Fruit fly (Drosophila melanogaster): Measurements from ENCODE around the gene Fntb.

Fntb gene

dm6 chr3R:16431707-16432106, 1.1 kb upstream of the Fntb start (continued):
- TF ChIP-seq ase (GFP tag; IDR thresholded peaks at IDR 0.05) (no peak), gro (GFP tag; optimal IDR thresholded peaks at IDR 0.05) (peak; percentile 71), Awh (GFP tag; IDR thresholded peaks at IDR 0.05) (no peak), nau (GFP tag; optimal IDR thresholded peaks at IDR 0.05) (no peak), pan (optimal IDR thresholded peaks at IDR 0.05) (no peak), pan (GFP tag; optimal IDR thresholded peaks at IDR 0.05 in 1 of 2, IDR thresholded peaks at IDR 0.05 in 1 of 2) (peak in 1 of 2 experiments; percentile 59), Eip74EF (GFP tag; optimal IDR thresholded peaks at IDR 0.05) (peak in 1 of 2 experiments; percentile 95), ttk (GFP tag; IDR thresholded peaks at IDR 0.05) (peak; percentile 33; the same call in 1 of the 2 replicates), jumu (GFP tag; optimal IDR thresholded peaks at IDR 0.05) (peak; percentile 2), nmo (GFP tag; optimal IDR thresholded peaks at IDR 0.05) (peak; percentile 40), CG2712 (tag; optimal IDR thresholded peaks at IDR 0.05) (peak; percentile 61), hth (optimal IDR thresholded peaks at IDR 0.05) (no peak), CG10274 (GFP tag; optimal IDR thresholded peaks at IDR 0.05) (no peak), Blimp-1 (GFP tag; optimal IDR thresholded peaks at IDR 0.05) (no peak), crp (GFP tag; optimal IDR thresholded peaks at IDR 0.05) (no peak), sug (tag; optimal IDR thresholded peaks at IDR 0.05) (no peak), MTF-1 (GFP tag; optimal IDR thresholded peaks at IDR 0.05; ENCODE audit: borderline replicate concordance) (peak; percentile 55), luna (GFP tag; optimal IDR thresholded peaks at IDR 0.05) (no peak), CG2202 (tag; optimal IDR thresholded peaks at IDR 0.05) (no peak), CG13296 (GFP tag; optimal IDR thresholded peaks at IDR 0.05) (no peak), Med (GFP tag) (peak; percentile 95), otp (GFP tag; IDR thresholded peaks at IDR 0.05) (0 out of 3 replicates have a peak, but pooled peaks have one; percentile 28), Side (GFP tag; optimal IDR thresholded peaks at IDR 0.05) (peak; percentile 27), ato (GFP tag; IDR thresholded peaks at IDR 0.05; ENCODE audit: partially characterized antibody) (peak; percentile 65), dmrt11E (tag; optimal IDR thresholded peaks at IDR 0.05) (peak; percentile 11), Sry-β (GFP tag; optimal IDR thresholded peaks at IDR 0.05) (no peak), Bgb (GFP tag; IDR thresholded peaks at IDR 0.05; ENCODE audit: partially characterized antibody) (peak; percentile 80), Aef1 (GFP tag; IDR thresholded peaks at IDR 0.05) (peak; percentile 24; the same call in 1 of the 3 replicates), CG9215 (GFP tag; IDR thresholded peaks at IDR 0.05) (no peak), lilli (GFP tag; optimal IDR thresholded peaks at IDR 0.05) (peak; percentile 44), Atf-2 (GFP tag; optimal IDR thresholded peaks at IDR 0.05) (peak; percentile 6), CG11093 (GFP tag; IDR thresholded peaks at IDR 0.05) (no peak), Elba2 (GFP tag; optimal IDR thresholded peaks at IDR 0.05) (no peak), CG16863 (GFP tag; optimal IDR thresholded peaks at IDR 0.05) (no peak), slou (GFP tag; optimal IDR thresholded peaks at IDR 0.05) (no peak), CG10462 (GFP tag; optimal IDR thresholded peaks at IDR 0.05) (no peak), B-H1 (GFP tag; IDR thresholded peaks at IDR 0.05) (no peak), CG13123 (GFP tag; optimal IDR thresholded peaks at IDR 0.05) (no peak), bab2 (GFP tag; optimal IDR thresholded peaks at IDR 0.05) (no peak), Gsc (GFP tag; IDR thresholded peaks at IDR 0.05) (no peak), CG8359 (GFP tag; optimal IDR thresholded peaks at IDR 0.05; ENCODE audit: borderline replicate concordance) (no peak), Fer2 (tag; optimal IDR thresholded peaks at IDR 0.05) (no peak), az2 (GFP tag; optimal IDR thresholded peaks at IDR 0.05) (peak; percentile 32), kah (GFP tag; optimal IDR thresholded peaks at IDR 0.05) (no peak), chn (GFP tag; optimal IDR thresholded peaks at IDR 0.05) (no peak), CG10565 (GFP tag; optimal IDR thresholded peaks at IDR 0.05) (no peak), crol (GFP tag; IDR thresholded peaks at IDR 0.05) (no peak), Pdp1 (GFP tag; optimal IDR thresholded peaks at IDR 0.05) (no peak), fd3F (GFP tag; optimal IDR thresholded peaks at IDR 0.05) (no peak), Dip3 (GFP tag; optimal IDR thresholded peaks at IDR 0.05) (peak; percentile 16), CG18476 (GFP tag; optimal IDR thresholded peaks at IDR 0.05) (no peak)

All from whole organism, embryonic.